Fruit fly (Drosophila melanogaster) whole organism, embryonic: Measurements from ENCODE around the gene Mtl.
A peak's percentile ranks its signal among the peaks of the same experiment; 100 is the strongest.

Experiments used
- Aef1 ChIP-seq: fragments of 200-800 bp; sonication (Bioruptor generic); IDR thresholded peaks from 3 replicates; pipeline ENCODE4 v1.3.6; 2022; ENCODE audit warnings: missing biosample characterization, missing genetic modification characterization
- Atf-2 ChIP-seq: fragments of 200-800 bp; sonication (Bioruptor generic); optimal IDR thresholded peaks from 2 replicates; lab custom pipeline; 2016; ENCODE audit warnings: missing biosample characterization, missing genetic modification characterization
- CG1024 ChIP-seq: fragments of 200-800 bp; sonication (Bioruptor generic); IDR thresholded peaks from 2 replicates; pipeline ENCODE4 v1.3.6; 2022; ENCODE audit warnings: missing biosample characterization, missing genetic modification characterization
- CG10366 ChIP-seq: fragments of 200-800 bp; sonication (Bioruptor generic); IDR thresholded peaks from 2 replicates; pipeline ENCODE4 v1.3.6; 2022; ENCODE audit warnings: missing biosample characterization, missing genetic modification characterization
- CG10431 ChIP-seq: fragments of 200-800 bp; sonication (Bioruptor generic); optimal IDR thresholded peaks from 3 replicates; lab custom pipeline; 2018; ENCODE audit warnings: missing biosample characterization, mild to moderate bottlenecking, missing genetic modification characterization
- CG11247 ChIP-seq: fragments of 200-800 bp; sonication (Bioruptor generic); IDR thresholded peaks from 2 replicates; pipeline ENCODE4 v1.3.6; 2022; ENCODE audit warnings: missing biosample characterization, missing genetic modification characterization
- CG11456 ChIP-seq: fragments of 200-800 bp; sonication (Bioruptor generic); IDR thresholded peaks from 3 replicates; pipeline ENCODE4 v1.3.6; 2022; ENCODE audit warnings: missing biosample characterization, missing genetic modification characterization
- CG11560 ChIP-seq: fragments of 200-800 bp; sonication (Bioruptor generic); IDR thresholded peaks from 3 replicates; pipeline ENCODE4 v1.3.6; 2022; ENCODE audit warnings: missing biosample characterization, missing genetic modification characterization
- CG12104 ChIP-seq: fragments of 200-800 bp; sonication (Bioruptor generic); optimal IDR thresholded peaks from 3 replicates; lab custom pipeline; 2016; ENCODE audit warnings: missing biosample characterization, missing genetic modification characterization
- CG12391 ChIP-seq: fragments of 200-800 bp; sonication (Bioruptor generic); optimal IDR thresholded peaks from 3 replicates; lab custom pipeline; 2018; ENCODE audit warnings: missing biosample characterization, mild to moderate bottlenecking, missing genetic modification characterization, moderate library complexity
- CG12942 ChIP-seq: fragments of 200-800 bp; sonication (Bioruptor generic); optimal IDR thresholded peaks from 3 replicates; lab custom pipeline; 2016; ENCODE audit warnings: missing biosample characterization, missing genetic modification characterization
- CG13296 ChIP-seq: fragments of 200-800 bp; sonication (Bioruptor generic); optimal IDR thresholded peaks from 3 replicates; lab custom pipeline; 2018; ENCODE audit warnings: missing biosample characterization, mild to moderate bottlenecking, missing genetic modification characterization
- CG15269 ChIP-seq: fragments of 200-800 bp; sonication (Bioruptor generic); optimal IDR thresholded peaks from 2 replicates; lab custom pipeline; 2018; ENCODE audit warnings: missing biosample characterization, mild to moderate bottlenecking, missing genetic modification characterization, moderate library complexity
- CG18599 ChIP-seq: fragments of 200-800 bp; sonication (Bioruptor generic); optimal IDR thresholded peaks from 3 replicates; lab custom pipeline; 2017; ENCODE audit warnings: missing biosample characterization, missing genetic modification characterization, mild to moderate bottlenecking, moderate library complexity, missing genetic modification reagents
- CG30020 ChIP-seq: fragments of 200-800 bp; optimal IDR thresholded peaks from 2 replicates; lab custom pipeline; 2019; ENCODE audit warnings: missing biosample characterization, mild to moderate bottlenecking, missing genetic modification characterization, moderate library complexity
- CG3065 ChIP-seq: fragments of 200-800 bp; sonication (Bioruptor generic); optimal IDR thresholded peaks from 2 replicates; lab custom pipeline; 2016; ENCODE audit warnings: missing biosample characterization, missing genetic modification characterization
- CG3407 ChIP-seq: fragments of 200-800 bp; sonication (Bioruptor generic); optimal IDR thresholded peaks from 2 replicates; lab custom pipeline; 2018; ENCODE audit warnings: missing biosample characterization, mild to moderate bottlenecking, missing genetic modification characterization
- CG43689 ChIP-seq: fragments of 200-800 bp; sonication (Bioruptor generic); IDR thresholded peaks from 2 replicates; pipeline ENCODE4 v1.3.6; 2022; ENCODE audit warnings: missing biosample characterization, missing genetic modification characterization
- CG4424 ChIP-seq: fragments of 200-800 bp; sonication (Bioruptor generic); optimal IDR thresholded peaks from 3 replicates; lab custom pipeline; 2016; ENCODE audit warnings: missing biosample characterization, missing genetic modification characterization
- CG5180 ChIP-seq: fragments of 200-800 bp; sonication (Bioruptor generic); optimal IDR thresholded peaks from 3 replicates; lab custom pipeline; 2017; ENCODE audit warnings: missing biosample characterization, missing genetic modification characterization, mild to moderate bottlenecking, moderate library complexity, missing genetic modification reagents
- CG8281 ChIP-seq: fragments of 200-800 bp; sonication (Bioruptor generic); optimal IDR thresholded peaks from 2 replicates; lab custom pipeline; 2018; ENCODE audit warnings: missing biosample characterization, mild to moderate bottlenecking, missing genetic modification characterization, moderate library complexity
- CG8388 ChIP-seq: fragments of 200-800 bp; sonication (Bioruptor generic); optimal IDR thresholded peaks from 2 replicates; lab custom pipeline; 2019; ENCODE audit warnings: missing biosample characterization, mild to moderate bottlenecking, missing genetic modification characterization, moderate library complexity
- CG9876 ChIP-seq: fragments of 200-800 bp; sonication (Bioruptor generic); optimal IDR thresholded peaks from 2 replicates; lab custom pipeline; 2016; ENCODE audit warnings: missing biosample characterization, missing genetic modification characterization
- CoRest ChIP-seq: fragments of 200-800 bp; sonication (Bioruptor generic); optimal IDR thresholded peaks from 3 replicates; lab custom pipeline; 2018; ENCODE audit warnings: missing biosample characterization, mild to moderate bottlenecking, missing genetic modification characterization, moderate library complexity
- Gug ChIP-seq: fragments of 200-800 bp; sonication (Bioruptor generic); IDR thresholded peaks from 4 replicates; pipeline ENCODE4 v1.3.6; 2022; ENCODE audit warnings: missing biosample characterization, missing genetic modification characterization
- H15 ChIP-seq: fragments of 200-800 bp; sonication (Bioruptor generic); IDR thresholded peaks from 3 replicates; pipeline ENCODE4 v1.3.6; 2022; ENCODE audit warnings: missing biosample characterization, missing genetic modification characterization
- HLH54F ChIP-seq: fragments of 200-800 bp; sonication (Bioruptor generic); optimal IDR thresholded peaks from 3 replicates; lab custom pipeline; 2016; ENCODE audit warnings: missing biosample characterization, missing genetic modification characterization
- Hey ChIP-seq: fragments of 200-800 bp; sonication (Bioruptor generic); optimal IDR thresholded peaks from 3 replicates; lab custom pipeline; 2018; ENCODE audit warnings: missing biosample characterization, mild to moderate bottlenecking, missing genetic modification characterization
- HmgD ChIP-seq: fragments of 200-800 bp; sonication (Bioruptor generic); optimal IDR thresholded peaks from 3 replicates; lab custom pipeline; 2016; ENCODE audit warnings: missing biosample characterization, missing genetic modification characterization
- Hr3 ChIP-seq: fragments of 200-800 bp; sonication (Bioruptor generic); optimal IDR thresholded peaks from 3 replicates; lab custom pipeline; 2016; ENCODE audit warnings: missing biosample characterization, missing genetic modification characterization
- Hr39 ChIP-seq: fragments of >200 bp; optimal IDR thresholded peaks from 2 replicates; lab custom pipeline; 2017
- Kr ChIP-seq: fragments of 200-800 bp; sonication (Bioruptor generic); optimal IDR thresholded peaks from 2 replicates; lab custom pipeline; 2017; ENCODE audit warnings: missing biosample characterization, mild to moderate bottlenecking, missing genetic modification characterization
- Mes4 ChIP-seq: fragments of 200-800 bp; sonication (Bioruptor generic); optimal IDR thresholded peaks from 2 replicates; lab custom pipeline; 2016; ENCODE audit warnings: missing biosample characterization, missing genetic modification characterization
- Nf-YB ChIP-seq: fragments of 200-800 bp; sonication (Bioruptor generic); optimal IDR thresholded peaks from 3 replicates; lab custom pipeline; 2019; ENCODE audit warnings: missing biosample characterization, mild to moderate bottlenecking, missing genetic modification characterization, moderate library complexity
- Nf-YC ChIP-seq: fragments of 200-800 bp; optimal IDR thresholded peaks from 3 replicates; lab custom pipeline; 2019; ENCODE audit warnings: missing biosample characterization, mild to moderate bottlenecking, missing genetic modification characterization, moderate library complexity
- ase ChIP-seq: fragments of 200-800 bp; sonication (Bioruptor generic); IDR thresholded peaks from 3 replicates; pipeline ENCODE4 v1.3.6; 2022; ENCODE audit warnings: missing biosample characterization, missing genetic modification characterization
- ash1 ChIP-seq: fragments of 200-800 bp; sonication (Bioruptor generic); optimal IDR thresholded peaks from 2 replicates; lab custom pipeline; 2018; ENCODE audit warnings: missing biosample characterization, mild to moderate bottlenecking, missing genetic modification characterization
- bcd ChIP-seq: fragments of 200-800 bp; sonication (Bioruptor generic); optimal IDR thresholded peaks from 2 replicates; lab custom pipeline; 2017; ENCODE audit warnings: missing biosample characterization, mild to moderate bottlenecking, missing genetic modification characterization
- danr ChIP-seq: fragments of 200-800 bp; sonication (Bioruptor generic); IDR thresholded peaks from 2 replicates; pipeline ENCODE4 v1.3.6; 2022; ENCODE audit warnings: missing biosample characterization, missing genetic modification characterization
- ems ChIP-seq: fragments of 200-800 bp; sonication (Bioruptor generic); optimal IDR thresholded peaks from 3 replicates; lab custom pipeline; 2016; ENCODE audit warnings: missing biosample characterization, missing genetic modification characterization
- fd3F ChIP-seq: fragments of 200-800 bp; sonication (Bioruptor generic); optimal IDR thresholded peaks from 2 replicates; lab custom pipeline; 2018; ENCODE audit warnings: missing biosample characterization, mild to moderate bottlenecking, missing genetic modification characterization, moderate library complexity
- gce ChIP-seq: fragments of 200-800 bp; sonication (Bioruptor generic); IDR thresholded peaks from 3 replicates; pipeline ENCODE4 v1.3.6; 2022; ENCODE audit warnings: missing biosample characterization, missing genetic modification characterization
- kay ChIP-seq: fragments of 200-800 bp; sonication (Bioruptor generic); optimal IDR thresholded peaks from 2 replicates; lab custom pipeline; 2016; ENCODE audit warnings: missing biosample characterization, missing genetic modification characterization
- nmo ChIP-seq: fragments of 200-800 bp; sonication (Bioruptor generic); optimal IDR thresholded peaks from 2 replicates; lab custom pipeline; 2018; ENCODE audit warnings: missing biosample characterization, mild to moderate bottlenecking, missing genetic modification characterization, moderate library complexity
- otp ChIP-seq: fragments of 200-800 bp; sonication (Bioruptor generic); IDR thresholded peaks from 3 replicates; pipeline ENCODE4, ENCODE4 v1.3.6; 2022; ENCODE audit warnings: missing biosample characterization, missing genetic modification characterization
- phol ChIP-seq: fragments of 200-800 bp; sonication (Bioruptor generic); optimal IDR thresholded peaks from 3 replicates; lab custom pipeline; 2018; ENCODE audit warnings: missing biosample characterization, mild to moderate bottlenecking, missing genetic modification characterization, moderate library complexity
- pnt ChIP-seq: fragments of 200-800 bp; sonication (Bioruptor generic); optimal IDR thresholded peaks from 3 replicates; lab custom pipeline; 2016; ENCODE audit warnings: missing biosample characterization, missing genetic modification characterization
- sd ChIP-seq: fragments of 200-800 bp; sonication (Bioruptor generic); optimal IDR thresholded peaks from 3 replicates; lab custom pipeline; 2018; ENCODE audit warnings: missing biosample characterization, mild to moderate bottlenecking, missing genetic modification characterization, moderate library complexity
- sob ChIP-seq: fragments of 200-800 bp; sonication (Bioruptor generic); IDR thresholded peaks from 2 replicates; pipeline ENCODE4 v1.3.6; 2022; ENCODE audit warnings: missing biosample characterization, missing genetic modification characterization
- stc ChIP-seq: fragments of 200-800 bp; sonication (Bioruptor generic); IDR thresholded peaks from 2 replicates; pipeline ENCODE4 v1.3.6; 2022; ENCODE audit warnings: missing biosample characterization, missing genetic modification characterization
- yki ChIP-seq: fragments of >200 bp; optimal IDR thresholded peaks from 3 replicates; lab custom pipeline; 2018

Gene Mtl

dm6 chr3R:27607218-27607929, 28.8 kb upstream of the Mtl start, which contains the start of the genes dsd and Tusp (continued):
- TF ChIP-seq CG12391 (peak; percentile 81), otp (GFP tag; lab: Robert Waterston, UW) (peak; percentile 58; the same call in 1 of the 3 replicates), Nf-YB (peak; percentile 3), CG3407 (GFP tag; lab: Kevin White, UChicago) (peak; percentile 51), CG8281 (peak; percentile 50), yki (lab: Kevin White, UChicago) (no peak), CG11456 (GFP tag; lab: Robert Waterston, UW) (peak; percentile 87), Hey (tag; lab: Kevin White, UChicago) (no peak), CG12942 (GFP tag; lab: Kevin White, UChicago) (peak; percentile 79), Atf-2 (GFP tag; lab: Kevin White, UChicago) (peak; percentile 59), CG15269 (tag; lab: Kevin White, UChicago) (peak; percentile 71), pnt (peak; percentile 69), Nf-YC (peak; percentile 65), CG4424 (GFP tag; lab: Kevin White, UChicago) (peak; percentile 78), fd3F (peak; percentile 61), Aef1 (GFP tag; lab: Robert Waterston, UW) (peak; percentile 77), Hr3 (peak; percentile 87), ase (peak; percentile 61; the same call in 1 of the 3 replicates), CG30020 (tag; lab: Kevin White, UChicago) (peak; percentile 58), CoRest (tag; lab: Kevin White, UChicago) (peak; percentile 75), CG10431 (GFP tag; lab: Kevin White, UChicago) (peak; percentile 53), HLH54F (peak; percentile 82), H15 (GFP tag; lab: Robert Waterston, UW) (peak; percentile 63), stc (peak; percentile 56; the same call in 1 of the 2 replicates), CG18599 (GFP tag; lab: Kevin White, UChicago) (peak; percentile 79), CG8388 (GFP tag; lab: Kevin White, UChicago) (peak; percentile 32), CG12104 (GFP tag; lab: Kevin White, UChicago) (peak; percentile 72), Gug (GFP tag; lab: Robert Waterston, UW) (peak; percentile 87), gce (no peak), bcd (peak; percentile 65), CG43689 (GFP tag; lab: Robert Waterston, UW) (peak; percentile 9; the same call in 1 of the 2 replicates), nmo (peak; percentile 79), Kr (no peak), CG13296 (GFP tag; lab: Kevin White, UChicago) (peak; percentile 57), kay (peak; percentile 52), CG5180 (peak; percentile 52), Hr39 (no peak), sob (GFP tag; lab: Robert Waterston, UW) (peak; percentile 88), CG9876 (GFP tag; lab: Kevin White, UChicago) (peak; percentile 71), danr (0 out of 2 replicates have a peak, but pooled peaks have one; percentile 44), CG1024 (GFP tag; lab: Robert Waterston, UW) (peak; percentile 72; the same call in 1 of the 2 replicates), ash1 (GFP tag; lab: Kevin White, UChicago) (peak; percentile 12), sd (tag; lab: Kevin White, UChicago) (no peak), CG11247 (GFP tag; lab: Robert Waterston, UW) (peak; percentile 86), ems (GFP tag; lab: Kevin White, UChicago) (peak; percentile 64), CG11560 (tag; lab: Robert Waterston, UW) (no peak), phol (peak; percentile 79), CG10366 (GFP tag; lab: Robert Waterston, UW) (peak; percentile 68), HmgD (GFP tag; lab: Kevin White, UChicago) (peak; percentile 14), Mes4 (GFP tag; lab: Kevin White, UChicago) (peak; percentile 6), CG3065 (GFP tag; lab: Kevin White, UChicago) (peak; percentile 24)
